Worm (Caenorhabditis elegans) whole organism, midembryonic: ENCODE measurements around the gene F25B5.5.

Source experiments
- T22C8.4 ChIP-seq: fragments of 200-800 bp; sonication (Bioruptor generic); IDR thresholded peaks from 2 replicates; pipeline ENCODE4 v1.3.6; 2022; ENCODE audit warnings: missing genetic modification characterization, missing compliant biosample characterization
- cog-1 ChIP-seq: sonication (generic microtip); optimal IDR thresholded peaks from 2 replicates; lab custom pipeline; 2016; ENCODE audit warnings: missing genetic modification characterization, missing compliant biosample characterization
- tab-1 ChIP-seq: fragments of 200-800 bp; sonication (Bioruptor generic); IDR thresholded peaks from 2 replicates; pipeline ENCODE4 v1.3.6; 2022; ENCODE audit warnings: missing genetic modification characterization, missing compliant biosample characterization
- ztf-23 ChIP-seq: fragments of 200-800 bp; sonication (Bioruptor generic); IDR thresholded peaks from 2 replicates; pipeline ENCODE4 v1.3.6; 2022; ENCODE audit warnings: missing genetic modification reagents, missing genetic modification characterization, missing compliant biosample characterization

DNA sequence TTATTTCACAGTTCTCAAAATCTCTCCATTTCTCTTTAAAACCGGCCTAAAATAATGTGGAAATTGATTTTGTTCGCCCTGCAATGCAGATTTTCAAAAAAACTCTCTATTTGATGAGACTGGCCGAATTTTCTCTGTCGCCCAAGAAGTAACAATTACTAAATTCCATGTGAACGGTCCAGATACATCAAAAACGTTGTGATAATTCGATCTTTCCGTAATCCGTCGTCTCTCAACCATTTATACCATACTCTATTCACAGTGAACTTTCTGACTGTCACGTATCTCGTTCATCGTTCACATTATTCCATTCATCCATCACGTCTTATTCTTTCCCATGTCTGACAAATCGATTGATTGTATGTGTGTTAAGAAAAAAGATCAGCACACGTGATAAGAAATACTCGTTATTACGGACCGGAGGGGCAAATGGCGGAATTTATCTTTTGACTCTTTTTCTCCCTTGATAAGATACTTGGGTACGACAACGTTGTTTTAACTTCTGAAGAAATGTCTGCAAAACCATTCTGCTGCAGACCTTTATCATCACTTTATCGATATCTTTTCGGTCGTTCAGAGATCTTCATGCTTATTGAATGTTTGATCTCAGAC lies 24.8 kb downstream of the F25B5.5 start:
- TF ChIP-seq T22C8.4 (GFP tag; lab: Robert Waterston, UW) (no peak), cog-1 (tag; lab: Kevin White, UChicago) (no peak), tab-1 (GFP tag; lab: Robert Waterston, UW) (no peak), ztf-23 (GFP tag; lab: Robert Waterston, UW) (no peak)
